Worm (Caenorhabditis elegans) whole organism, early embryonic: ENCODE results near the gene T20D4.11.

Experiments
- B0310.2 ChIP-seq: sonication (generic microtip); optimal IDR thresholded peaks from 2 replicates; lab custom pipeline; 2016; ENCODE audit warnings: mild to moderate bottlenecking, missing genetic modification characterization, missing compliant biosample characterization
- F13C5.2 ChIP-seq: sonication (generic microtip); optimal IDR thresholded peaks from 2 replicates; lab custom pipeline; 2017; ENCODE audit warnings: mild to moderate bottlenecking, missing genetic modification characterization, inconsistent platforms, missing compliant biosample characterization
- ama-1 ChIP-seq: fragments of 150-350 bp; optimal IDR thresholded peaks from 2 replicates; lab custom pipeline; 2014
- ceh-13 ChIP-seq: fragments of 200-800 bp; sonication (Bioruptor generic); optimal IDR thresholded peaks from 2 replicates; lab custom pipeline; 2018; ENCODE audit warnings: mild to moderate bottlenecking, missing genetic modification characterization, missing compliant biosample characterization
- ceh-36 ChIP-seq: sonication (generic microtip); optimal IDR thresholded peaks from 2 replicates; lab custom pipeline; 2016; ENCODE audit warnings: missing genetic modification characterization, inconsistent platforms, missing compliant biosample characterization
- ets-7 ChIP-seq: sonication (generic microtip); optimal IDR thresholded peaks from 2 replicates; lab custom pipeline; 2016; ENCODE audit warnings: missing genotype, missing genetic modification characterization, missing compliant biosample characterization
- flt-1 ChIP-seq: fragments of 200-800 bp; sonication (Bioruptor generic); IDR thresholded peaks from 2 replicates; pipeline ENCODE4 v1.3.6; 2022; ENCODE audit warnings: missing genetic modification characterization, missing compliant biosample characterization
- hmbx-1 ChIP-seq: sonication (generic microtip); optimal IDR thresholded peaks from 2 replicates; lab custom pipeline; 2016; ENCODE audit warnings: mild to moderate bottlenecking, missing genetic modification characterization, missing compliant biosample characterization
- hmg-4 ChIP-seq: fragments of 200-800 bp; sonication (Bioruptor generic); optimal IDR thresholded peaks from 2 replicates; lab custom pipeline; 2018; ENCODE audit warnings: mild to moderate bottlenecking, missing genetic modification characterization, missing compliant biosample characterization
- sea-1 ChIP-seq: fragments of 200-800 bp; sonication (Bioruptor generic); conservative IDR thresholded peaks from 2 replicates; pipeline ENCODE4 v1.3.6; 2022; ENCODE audit warnings: missing genetic modification characterization, missing compliant biosample characterization
- tbx-37 ChIP-seq: fragments of 200-800 bp; sonication (Bioruptor generic); conservative IDR thresholded peaks from 2 replicates; pipeline ENCODE4 v1.3.6; 2022; ENCODE audit warnings: missing genetic modification reagents, missing genetic modification characterization, missing compliant biosample characterization

ce11 chrV:3428697-3429096 is 30.2 kb downstream of the T20D4.11 start, which contains the start of gene srab-20:
- TF ChIP-seq ama-1 (lab: Kevin White, UChicago): no peak
- TF ChIP-seq ets-7: no peak
- no peak for TF ChIP-seq hmg-4 (GFP tag; lab: Kevin White, UChicago)
- no peak for TF ChIP-seq sea-1 (GFP tag; lab: Robert Waterston, UW)
- TF ChIP-seq flt-1: no peak
- no peak for TF ChIP-seq hmbx-1 (tag; lab: Kevin White, UChicago)
- TF ChIP-seq B0310.2 (tag; lab: Kevin White, UChicago): no peak
- TF ChIP-seq tbx-37: no peak
- no peak for TF ChIP-seq ceh-36
- TF ChIP-seq ceh-13 (GFP tag; lab: Kevin White, UChicago): no peak
- no peak for TF ChIP-seq F13C5.2
